Fruit fly (Drosophila melanogaster): ENCODE data around the gene CG31099.

- TF ChIP-seq CTCF (optimal IDR thresholded peaks at IDR 0.05) (no peak), CG8478 (optimal IDR thresholded peaks at IDR 0.05) (no peak)
Measured at dm6 chr3R:25283209-25283670, 27.5 kb downstream of the CG31099 start, which contains the start of gene CG31300.

Measured in S2 (cell line).